Worm (Caenorhabditis elegans) whole organism, midembryonic: ENCODE results near the gene C28D4.10.
"Not testable (repeated sequence)": the region's sequence is repeated elsewhere in the genome, so short reads cannot be mapped to it uniquely, and the experiment has no call there.

Experiments
- T22C8.4 ChIP-seq: fragments of 200-800 bp; sonication (Bioruptor generic); IDR thresholded peaks from 2 replicates; pipeline ENCODE4 v1.3.6; 2022; ENCODE audit warnings: missing genetic modification characterization, missing compliant biosample characterization
- cog-1 ChIP-seq: sonication (generic microtip); optimal IDR thresholded peaks from 2 replicates; lab custom pipeline; 2016; ENCODE audit warnings: missing genetic modification characterization, missing compliant biosample characterization
- flt-1 ChIP-seq: fragments of 200-800 bp; sonication (Bioruptor generic); IDR thresholded peaks from 2 replicates; pipeline ENCODE4 v1.3.6; 2022; ENCODE audit warnings: missing genetic modification characterization, missing compliant biosample characterization
- klf-2 ChIP-seq: fragments of 200-800 bp; sonication (Bioruptor generic); conservative IDR thresholded peaks from 2 replicates; pipeline ENCODE4 v1.3.6; 2022; ENCODE audit warnings: missing genetic modification reagents, missing genetic modification characterization, missing compliant biosample characterization
- med-1 ChIP-seq: sonication (generic microtip); optimal IDR thresholded peaks from 2 replicates; lab custom pipeline; 2017; ENCODE audit warnings: missing genetic modification characterization, mild to moderate bottlenecking, missing compliant biosample characterization, antibody characterized with exemption, missing genetic modification reagents; ENCODE audit not compliant: insufficient read depth
- ref-1 ChIP-seq: fragments of 200-800 bp; sonication (Bioruptor generic); conservative IDR thresholded peaks from 2 replicates; pipeline ENCODE4 v1.3.6; 2022; ENCODE audit warnings: missing genetic modification reagents, missing genetic modification characterization, missing compliant biosample characterization
- tab-1 ChIP-seq: fragments of 200-800 bp; sonication (Bioruptor generic); IDR thresholded peaks from 2 replicates; pipeline ENCODE4 v1.3.6; 2022; ENCODE audit warnings: missing genetic modification characterization, missing compliant biosample characterization
- ztf-23 ChIP-seq: fragments of 200-800 bp; sonication (Bioruptor generic); IDR thresholded peaks from 2 replicates; pipeline ENCODE4 v1.3.6; 2022; ENCODE audit warnings: missing genetic modification reagents, missing genetic modification characterization, missing compliant biosample characterization
- ztf-29 ChIP-seq: fragments of 200-800 bp; sonication (Bioruptor generic); IDR thresholded peaks from 2 replicates; pipeline ENCODE4 v1.3.6; 2022; ENCODE audit warnings: missing genetic modification reagents, missing genetic modification characterization, missing compliant biosample characterization

The C28D4.10 gene

DNA sequence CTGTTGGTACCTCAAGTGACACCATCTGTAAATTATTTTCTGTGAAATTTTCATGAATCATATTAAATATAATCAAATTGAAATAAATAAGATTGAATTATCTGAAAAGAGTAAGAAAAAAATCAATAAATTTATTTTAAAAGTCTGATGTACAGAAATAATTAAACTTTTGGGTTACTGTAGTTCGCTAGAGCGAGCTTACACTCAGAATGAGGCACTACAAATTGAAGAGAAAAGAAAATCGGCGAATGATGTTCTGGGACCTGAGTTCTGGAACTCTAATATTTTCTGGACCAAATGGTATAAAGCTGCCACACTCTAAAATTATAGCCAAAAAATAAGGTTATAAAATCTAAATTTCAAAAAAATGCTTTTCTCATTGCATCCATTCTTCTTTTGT lies 4.4 kb upstream of the C28D4.10 start:
- no peak for TF ChIP-seq ztf-29
- no peak for TF ChIP-seq cog-1 (tag; lab: Kevin White, UChicago)
- TF ChIP-seq med-1 (GFP tag; lab: Kevin White, UChicago) = no peak
- no peak for TF ChIP-seq T22C8.4 (GFP tag; lab: Robert Waterston, UW)
- no peak for TF ChIP-seq klf-2 (GFP tag; lab: Robert Waterston, UW)
- no peak for TF ChIP-seq ref-1
- TF ChIP-seq ztf-23 (GFP tag; lab: Robert Waterston, UW) = no peak
- no peak for TF ChIP-seq flt-1
- TF ChIP-seq tab-1 = no peak

DNA sequence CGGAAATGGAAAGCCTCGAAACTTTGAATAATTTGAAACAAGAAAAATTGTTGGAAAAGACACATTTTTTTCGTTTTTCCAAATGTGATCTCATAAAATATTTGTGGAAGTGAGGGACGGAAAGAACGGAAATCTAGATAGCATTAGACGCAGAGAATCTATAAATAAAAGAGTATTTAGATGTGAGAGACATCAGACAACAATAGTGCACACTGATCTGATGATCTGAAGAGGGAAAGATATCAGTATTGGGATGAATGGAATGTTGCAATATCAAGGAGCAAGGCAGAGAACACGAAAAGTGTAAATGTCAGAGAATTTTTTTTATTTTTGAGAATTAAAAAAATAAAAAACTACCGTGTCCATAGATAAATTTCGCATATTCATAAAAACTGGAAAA lies 3.4 kb upstream of the C28D4.10 start:
- TF ChIP-seq klf-2 (GFP tag; lab: Robert Waterston, UW) = no peak
- TF ChIP-seq flt-1 = no peak
- no peak for TF ChIP-seq ref-1
- TF ChIP-seq ztf-23 (GFP tag; lab: Robert Waterston, UW) = no peak
- TF ChIP-seq tab-1 = no peak
- TF ChIP-seq ztf-29 = no peak
- TF ChIP-seq med-1 (GFP tag; lab: Kevin White, UChicago) = no peak
- TF ChIP-seq T22C8.4 (GFP tag; lab: Robert Waterston, UW) = no peak
- TF ChIP-seq cog-1 (tag; lab: Kevin White, UChicago) = no peak

DNA sequence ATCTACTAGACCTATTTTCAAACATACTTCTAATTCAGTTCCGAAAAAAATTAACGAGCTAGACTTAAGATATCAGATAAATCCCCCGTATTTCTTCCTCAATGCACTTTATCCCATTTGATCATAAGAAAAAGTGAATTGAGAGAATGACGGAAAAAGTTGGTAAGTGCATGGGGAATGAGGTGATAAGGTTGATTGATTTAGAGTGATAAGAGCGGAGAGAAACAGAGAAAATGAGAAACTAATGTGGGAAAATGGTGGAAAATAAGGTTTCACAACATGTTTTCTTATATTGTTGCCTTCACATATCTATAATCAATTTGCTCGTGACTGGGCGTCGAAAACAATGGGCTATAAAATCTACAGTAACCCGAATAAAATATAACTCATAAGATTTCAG lies 2.5 kb upstream of the C28D4.10 start:
- TF ChIP-seq T22C8.4 (GFP tag; lab: Robert Waterston, UW) (no peak), tab-1 (no peak), cog-1 (tag; lab: Kevin White, UChicago) (no peak), ztf-23 (GFP tag; lab: Robert Waterston, UW) (no peak), med-1 (GFP tag; lab: Kevin White, UChicago) (no peak), ztf-29 (no peak), ref-1 (no peak), klf-2 (GFP tag; lab: Robert Waterston, UW) (no peak), flt-1 (no peak)

DNA sequence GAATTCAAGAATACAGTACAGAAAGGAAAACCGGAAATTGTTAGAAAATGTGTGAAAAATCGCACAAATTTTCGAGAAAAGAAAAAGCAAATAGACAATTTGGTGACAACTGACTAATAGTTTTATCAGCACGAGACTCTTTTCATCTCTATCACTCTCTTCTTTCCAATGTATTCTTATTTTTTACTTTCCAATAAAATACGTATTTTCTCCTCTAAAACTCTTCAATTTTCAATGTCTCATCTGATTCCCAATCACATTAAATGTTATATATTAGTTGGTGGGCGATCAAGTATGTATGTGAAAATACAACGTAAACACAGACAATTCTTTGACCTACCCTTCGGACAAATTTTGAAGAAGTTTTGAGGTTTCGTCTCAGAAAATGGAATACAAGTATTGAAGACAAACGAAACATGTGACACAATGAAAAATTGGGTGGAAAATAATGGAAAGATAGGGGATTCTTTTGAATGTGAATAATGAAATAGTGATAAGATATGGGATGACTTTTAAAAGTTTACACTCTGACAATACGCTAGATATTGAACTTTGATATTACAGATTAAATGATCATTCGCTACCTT lies 997 bp upstream of the C28D4.10 start, which contains the start of gene cka-1:
cka-1 (minus strand) TSS at position 418 of the 587 bp plus-strand sequence.
- TF ChIP-seq klf-2 (GFP tag; lab: Robert Waterston, UW) = no peak
- no peak for TF ChIP-seq flt-1
- TF ChIP-seq tab-1 = no peak
- TF ChIP-seq cog-1 (tag; lab: Kevin White, UChicago) = no peak
- no peak for TF ChIP-seq ztf-29

DNA sequence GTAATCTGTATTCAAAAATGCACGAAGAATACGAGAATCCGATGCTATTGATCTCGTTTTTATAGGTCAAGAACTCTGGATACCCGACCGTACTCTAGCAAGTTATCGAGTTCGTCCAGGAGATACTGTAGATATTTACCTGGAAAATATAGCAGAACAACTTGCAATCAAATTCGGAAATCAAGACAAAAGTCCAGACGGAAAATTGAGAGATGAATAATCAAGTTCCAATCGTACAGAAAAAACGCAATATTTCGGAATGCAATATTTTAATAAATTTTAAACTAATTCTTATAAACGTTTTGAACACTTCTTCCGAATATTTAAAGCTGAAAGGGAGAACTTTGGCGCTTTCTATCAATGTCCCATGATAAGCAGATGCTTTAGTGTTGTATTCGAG lies 707 bp downstream of the C28D4.10 start:
- no peak for TF ChIP-seq ref-1
- TF ChIP-seq flt-1 = no peak
- no peak for TF ChIP-seq cog-1 (tag; lab: Kevin White, UChicago)
- no peak for TF ChIP-seq med-1 (GFP tag; lab: Kevin White, UChicago)
- TF ChIP-seq tab-1 = no peak
- no peak for TF ChIP-seq ztf-23 (GFP tag; lab: Robert Waterston, UW)
- no peak for TF ChIP-seq ztf-29
- TF ChIP-seq T22C8.4 (GFP tag; lab: Robert Waterston, UW) = no peak
- TF ChIP-seq klf-2 (GFP tag; lab: Robert Waterston, UW) = no peak

DNA sequence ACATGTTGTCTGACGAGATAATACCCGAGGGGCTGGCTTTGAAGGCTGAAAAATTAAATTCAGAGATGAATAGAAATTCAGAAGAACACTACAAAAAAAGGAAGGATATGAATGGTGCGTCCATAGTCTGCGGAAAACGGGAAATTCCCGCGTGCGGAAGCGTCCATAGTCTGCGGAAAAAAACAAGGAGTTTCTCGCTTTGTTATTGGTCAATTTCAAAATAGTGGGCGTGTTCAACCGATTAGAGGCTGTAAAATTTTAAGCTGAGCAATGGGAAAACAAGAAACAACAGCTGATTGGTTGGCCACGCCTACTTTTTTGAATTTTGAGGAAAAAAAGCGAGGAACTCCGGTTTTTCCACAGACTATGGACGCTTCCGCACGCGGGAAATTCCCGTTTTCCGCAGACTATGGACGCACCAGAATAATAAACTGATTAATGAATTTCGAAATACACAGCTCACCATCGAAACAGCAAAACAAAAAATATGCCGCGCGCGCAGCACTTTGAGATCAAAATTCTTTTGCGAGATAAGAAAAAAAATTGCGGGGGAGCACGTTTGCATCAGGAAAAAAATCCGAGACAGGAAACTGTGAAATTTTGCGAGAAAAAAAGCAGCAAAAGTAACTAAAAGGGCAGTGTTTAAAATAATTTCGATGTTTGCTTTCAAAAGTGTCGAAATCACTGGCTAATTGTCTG lies 2.7 kb downstream of the C28D4.10 start, which contains the start of gene gln-6:
gln-6 (minus strand) TSS at position 51 of the 699 bp plus-strand sequence.
- TF ChIP-seq tab-1; cog-1 (tag; lab: Kevin White, UChicago); klf-2 (GFP tag; lab: Robert Waterston, UW): not testable (repeated sequence)

DNA sequence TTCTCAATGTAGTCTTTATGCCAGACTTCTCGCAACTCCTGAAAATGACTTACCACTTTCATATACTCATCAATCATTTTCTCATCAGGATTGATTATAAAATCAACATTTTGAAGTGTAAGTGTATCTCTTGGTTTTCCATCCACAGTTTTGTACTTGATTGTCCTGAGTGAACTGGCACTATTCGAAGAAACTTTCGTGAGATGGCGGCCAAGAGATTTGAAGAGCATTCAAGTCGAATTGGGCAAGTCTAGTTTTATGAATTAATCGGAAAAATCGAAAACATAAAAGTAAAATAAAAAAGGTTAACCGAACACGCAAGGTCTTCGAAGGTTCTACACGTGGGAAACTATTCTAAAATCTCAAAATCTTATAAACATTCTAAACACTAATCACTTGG lies 4.6 kb downstream of the C28D4.10 start, which contains the start of gene C28D4.7:
C28D4.7 (minus strand) TSS at position 265 of the 400 bp plus-strand sequence.
- TF ChIP-seq med-1 (GFP tag; lab: Kevin White, UChicago) (no peak), ref-1 (no peak)

DNA sequence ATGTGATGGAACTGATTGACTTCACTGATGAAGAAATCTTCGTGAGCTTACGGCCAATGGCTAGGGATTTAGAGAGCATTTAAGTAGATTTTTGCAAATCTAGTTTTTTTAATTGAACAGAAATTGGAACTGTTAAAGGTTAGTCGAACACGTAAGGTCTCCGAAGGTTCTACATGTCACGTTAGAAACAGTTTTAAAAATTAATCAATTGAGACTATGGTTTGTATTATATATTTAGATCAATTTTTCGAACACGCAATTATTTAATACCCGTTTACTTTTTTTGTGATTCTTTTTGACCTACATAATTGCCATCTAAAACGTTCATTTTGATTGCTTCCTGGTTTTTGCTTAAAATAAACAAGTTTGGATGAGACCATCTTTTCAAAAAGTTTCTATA lies 6.6 kb downstream of the C28D4.10 start, which contains the start of gene C28D4.4:
C28D4.4 (minus strand) TSS at position 101 of the 400 bp plus-strand sequence.
- no peak for TF ChIP-seq klf-2 (GFP tag; lab: Robert Waterston, UW)
- no peak for TF ChIP-seq T22C8.4 (GFP tag; lab: Robert Waterston, UW)
- TF ChIP-seq ztf-23 (GFP tag; lab: Robert Waterston, UW) = no peak

DNA sequence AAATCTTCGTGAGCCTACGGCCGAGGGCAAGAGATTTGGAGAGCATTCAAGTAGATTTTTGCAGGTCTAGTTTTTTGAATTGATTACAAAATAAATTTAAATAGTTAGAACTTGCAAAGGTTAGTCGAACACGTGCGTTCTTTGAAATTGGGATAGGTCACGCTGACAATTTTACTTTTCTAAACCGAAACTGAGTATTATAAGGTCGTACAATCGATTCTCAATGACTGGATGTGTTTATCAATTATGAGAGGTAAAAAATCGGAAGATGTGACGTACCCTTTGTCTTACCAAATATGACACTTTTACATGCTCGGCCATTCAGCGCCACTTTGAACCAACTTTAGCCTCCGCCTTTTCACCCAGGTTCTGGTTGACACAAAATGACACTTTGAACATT lies 8.5 kb downstream of the C28D4.10 start, which contains the start of gene C28D4.5:
C28D4.5 (minus strand) TSS at position 101 of the 400 bp plus-strand sequence.
- TF ChIP-seq T22C8.4 (GFP tag; lab: Robert Waterston, UW) (no peak), cog-1 (tag; lab: Kevin White, UChicago) (no peak), klf-2 (GFP tag; lab: Robert Waterston, UW) (no peak), med-1 (GFP tag; lab: Kevin White, UChicago) (no peak)

DNA sequence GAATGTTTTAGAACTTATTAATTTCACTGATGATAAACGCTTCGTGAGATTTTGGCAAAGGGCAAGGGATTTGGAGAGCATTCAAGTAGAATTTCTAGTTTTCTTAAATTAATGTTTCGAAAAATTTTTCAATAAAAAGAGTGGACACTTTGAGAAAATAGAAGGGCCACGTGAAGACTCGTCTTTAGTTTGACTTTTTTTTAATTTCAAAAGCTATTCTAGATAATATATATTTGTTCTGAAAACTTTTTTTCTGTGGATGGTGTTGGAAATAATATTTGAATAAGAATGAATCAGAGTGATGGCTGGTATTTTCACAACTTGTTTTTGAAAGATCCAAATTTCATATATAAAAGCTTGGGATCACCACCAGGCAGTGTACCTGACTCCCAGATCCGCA lies 10.0 kb downstream of the C28D4.10 start, which contains the start of gene C28D4.8:
C28D4.8 (minus strand) TSS at position 101 of the 400 bp plus-strand sequence.
- TF ChIP-seq tab-1 (no peak), ref-1 (no peak), med-1 (GFP tag; lab: Kevin White, UChicago) (no peak)
